In the genomic region with DNA sequence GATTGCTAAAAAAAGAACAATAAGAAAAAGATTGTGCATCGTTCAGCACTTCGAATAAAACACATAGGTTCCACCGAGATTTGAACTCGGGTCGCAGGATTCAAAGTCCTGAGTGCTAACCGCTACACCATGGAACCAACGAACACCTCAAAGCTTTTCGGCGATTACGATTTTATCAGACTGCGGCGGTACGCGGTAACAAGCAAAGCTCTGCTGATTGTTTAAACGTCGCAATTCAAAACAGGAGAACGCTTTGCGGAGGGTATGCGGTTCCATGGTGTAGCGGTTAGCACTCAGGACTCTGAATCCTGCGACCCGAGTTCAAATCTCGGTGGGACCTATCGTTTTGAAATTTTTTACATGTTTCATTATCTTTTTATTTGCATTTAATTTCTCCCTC, we compare ENCODE assay signal across 1 worm cellular context.
TF ChIP-seq lines count a peak whose summit lies in the region.
"Not testable (repeated sequence)": the region's sequence is repeated elsewhere in the genome, so short reads cannot be mapped to it uniquely, and the experiment has no call there.

No protein-coding gene starts in this region.

TF ChIP-seq in whole organism, L4 larva, 104 proteins besides CTCF, POLR2A, EP300 and RAD21 (continued from another document):
- TF ChIP-seq arid-1 (GFP tag; conservative IDR thresholded peaks at IDR 0.05; lab: Robert Waterston, UW) (peak; percentile 28; the same call in 1 of the 2 replicates), ztf-7 (tag; optimal IDR thresholded peaks at IDR 0.05; lab: Kevin White, UChicago) (peak; percentile 43), dve-1 (tag; optimal IDR thresholded peaks at IDR 0.05; lab: Kevin White, UChicago; ENCODE audit: insufficient read depth) (peak; percentile 5), F10B5.3 (tag; optimal IDR thresholded peaks at IDR 0.05; lab: Kevin White, UChicago) (peak; percentile 51), F26F4.8 (GFP tag; conservative IDR thresholded peaks at IDR 0.05; lab: Robert Waterston, UW) (peak; percentile 62; the same call in 1 of the 2 replicates), ctbp-1 (GFP tag; IDR thresholded peaks at IDR 0.05; lab: Robert Waterston, UW) (peak; percentile 64), hlh-30 (tag; optimal IDR thresholded peaks at IDR 0.05; lab: Kevin White, UChicago; ENCODE audit: insufficient read depth) (peak; percentile 33), vab-7 (GFP tag; IDR thresholded peaks at IDR 0.05; lab: Robert Waterston, UW) (peak; percentile 72), nhr-102 (tag; optimal IDR thresholded peaks at IDR 0.05; lab: Kevin White, UChicago) (peak; percentile 38), daf-16 (GFP tag; optimal IDR thresholded peaks at IDR 0.05; lab: Kevin White, UChicago) (peak; percentile 14 to 33), daf-16 (tag; optimal IDR thresholded peaks at IDR 0.05; lab: Kevin White, UChicago) (peak; percentile 38), lin-1 (GFP tag; IDR thresholded peaks at IDR 0.05; lab: Robert Waterston, UW) (peak; percentile 57; the same call in 1 of the 2 replicates), set-16 (GFP tag; IDR thresholded peaks at IDR 0.05; lab: Robert Waterston, UW) (0 out of 2 replicates have a peak, but pooled peaks have one; percentile 11), madf-9 (GFP tag; conservative IDR thresholded peaks at IDR 0.05; lab: Robert Waterston, UW) (peak; percentile 58; the same call in 1 of the 2 replicates), hmg-1.1 (GFP tag; IDR thresholded peaks at IDR 0.05; lab: Robert Waterston, UW) (peak; percentile 33), madf-5 (GFP tag; IDR thresholded peaks at IDR 0.05; lab: Robert Waterston, UW) (0 out of 4 replicates have a peak, but pooled peaks of 1 of the 2 experiments have one; percentile 9), pha-4 (GFP tag; IDR thresholded peaks at IDR 0.05; lab: Robert Waterston, UW) (peak; percentile 69), lin-29 (GFP tag; IDR thresholded peaks at IDR 0.05; lab: Robert Waterston, UW) (peak; percentile 42; the same call in 1 of the 2 replicates), Y75B8A.6 (GFP tag; IDR thresholded peaks at IDR 0.05; lab: Robert Waterston, UW) (0 out of 2 replicates have a peak, but pooled peaks have one; percentile 7), dpl-1 (GFP tag; optimal IDR thresholded peaks at IDR 0.05; lab: Kevin White, UChicago) (peak; percentile 18)
- not testable (repeated sequence) for TF ChIP-seq pha-4 (tag; optimal IDR thresholded peaks at IDR 0.05; lab: Kevin White, UChicago)
